Fruit fly (Drosophila melanogaster) whole organism, embryonic: ENCODE measurements around the gene Acn.

Experiments
- CG10267 ChIP-seq: fragments of 200-800 bp; sonication (Bioruptor generic); optimal IDR thresholded peaks from 2 replicates; lab custom pipeline; 2018; ENCODE audit warnings: missing biosample characterization, mild to moderate bottlenecking, missing genetic modification characterization, moderate library complexity
- CG10462 ChIP-seq: fragments of 200-800 bp; sonication (Bioruptor generic); optimal IDR thresholded peaks from 2 replicates; lab custom pipeline; 2016; ENCODE audit warnings: missing biosample characterization, missing genetic modification characterization
- CG11504 ChIP-seq: fragments of 200-800 bp; sonication (Bioruptor generic); optimal IDR thresholded peaks from 3 replicates; lab custom pipeline; 2019; ENCODE audit warnings: missing biosample characterization, mild to moderate bottlenecking, missing genetic modification characterization, moderate library complexity
- CG12942 ChIP-seq: fragments of 200-800 bp; sonication (Bioruptor generic); optimal IDR thresholded peaks from 3 replicates; lab custom pipeline; 2016; ENCODE audit warnings: missing biosample characterization, missing genetic modification characterization
- CG13123 ChIP-seq: fragments of 200-800 bp; sonication (Bioruptor generic); optimal IDR thresholded peaks from 2 replicates; lab custom pipeline; 2016; ENCODE audit warnings: missing biosample characterization, missing genetic modification characterization
- CG13287 ChIP-seq: fragments of 200-800 bp; sonication (Bioruptor generic); IDR thresholded peaks from 2 replicates; pipeline ENCODE4 v1.3.6; 2022; ENCODE audit warnings: missing biosample characterization, missing genetic modification characterization; ENCODE audit not compliant: partially characterized antibody
- CG13624 ChIP-seq: fragments of 200-800 bp; sonication (Bioruptor generic); optimal IDR thresholded peaks from 2 replicates; lab custom pipeline; 2016; ENCODE audit warnings: missing biosample characterization, missing genetic modification characterization
- CG14050 ChIP-seq: fragments of 200-800 bp; sonication (Bioruptor generic); IDR thresholded peaks from 3 replicates; pipeline ENCODE4 v1.3.6; 2022; ENCODE audit warnings: missing biosample characterization, missing genetic modification characterization
- CG15011 ChIP-seq: fragments of 200-800 bp; sonication (Bioruptor generic); optimal IDR thresholded peaks from 3 replicates; lab custom pipeline; 2018; ENCODE audit warnings: missing biosample characterization, mild to moderate bottlenecking, missing genetic modification characterization
- CG17612 ChIP-seq: fragments of 200-800 bp; sonication (Bioruptor generic); IDR thresholded peaks from 2 replicates; pipeline ENCODE4 v1.3.6; 2022; ENCODE audit warnings: missing biosample characterization, missing genetic modification characterization
- CG17802 ChIP-seq: fragments of 200-800 bp; sonication (Bioruptor generic); optimal IDR thresholded peaks from 2 replicates; lab custom pipeline; 2018; ENCODE audit warnings: missing biosample characterization, mild to moderate bottlenecking, missing genetic modification characterization, moderate library complexity
- CG2889 ChIP-seq: fragments of 200-800 bp; sonication (Bioruptor generic); IDR thresholded peaks from 3 replicates; pipeline ENCODE4 v1.3.6; 2022; ENCODE audit warnings: missing biosample characterization, missing genetic modification characterization
- CG43689 ChIP-seq: fragments of 200-800 bp; sonication (Bioruptor generic); IDR thresholded peaks from 2 replicates; pipeline ENCODE4 v1.3.6; 2022; ENCODE audit warnings: missing biosample characterization, missing genetic modification characterization
- CG5245 ChIP-seq: fragments of 200-800 bp; sonication (Bioruptor generic); optimal IDR thresholded peaks from 3 replicates; lab custom pipeline; 2016; ENCODE audit warnings: missing biosample characterization, missing genetic modification characterization
- CG6689 ChIP-seq: fragments of 200-800 bp; sonication (Bioruptor generic); IDR thresholded peaks from 2 replicates; pipeline ENCODE4 v1.3.6; 2022; ENCODE audit warnings: missing biosample characterization, missing genetic modification characterization
- CG7372 ChIP-seq: fragments of 200-800 bp; sonication (Bioruptor generic); IDR thresholded peaks from 2 replicates; pipeline ENCODE4 v1.3.6; 2022; ENCODE audit warnings: missing biosample characterization, missing genetic modification characterization
- CG8281 ChIP-seq: fragments of 200-800 bp; sonication (Bioruptor generic); optimal IDR thresholded peaks from 2 replicates; lab custom pipeline; 2018; ENCODE audit warnings: missing biosample characterization, mild to moderate bottlenecking, missing genetic modification characterization, moderate library complexity
- CG8290 ChIP-seq, 3 experiments: fragments of 200-800 bp; sonication (Bioruptor generic); optimal IDR thresholded peaks; 2 replicates each; lab custom pipeline; 2016 to 2019; ENCODE audit warnings: missing biosample characterization in 3 of 3, missing genetic modification characterization in 3 of 3, mild to moderate bottlenecking in 2 of 3, moderate library complexity in 1 of 3
- CG8359 ChIP-seq: fragments of 200-800 bp; sonication (Bioruptor generic); optimal IDR thresholded peaks from 2 replicates; lab custom pipeline; 2017; ENCODE audit warnings: missing biosample characterization, mild to moderate bottlenecking, missing genetic modification characterization, borderline replicate concordance
- CkIIα-i1 ChIP-seq: fragments of 200-800 bp; sonication (Bioruptor generic); IDR thresholded peaks from 2 replicates; pipeline ENCODE4 v1.3.6; 2022; ENCODE audit warnings: missing biosample characterization, missing genetic modification characterization
- Dip2 ChIP-seq: fragments of 200-800 bp; sonication (Bioruptor generic); IDR thresholded peaks from 2 replicates; pipeline ENCODE4 v1.3.6; 2022; ENCODE audit warnings: missing biosample characterization, missing genetic modification characterization
- Hr3 ChIP-seq: fragments of 200-800 bp; sonication (Bioruptor generic); optimal IDR thresholded peaks from 3 replicates; lab custom pipeline; 2016; ENCODE audit warnings: missing biosample characterization, missing genetic modification characterization
- Hr39 ChIP-seq: fragments of >200 bp; optimal IDR thresholded peaks from 2 replicates; lab custom pipeline; 2017
- Hr51 ChIP-seq, 2 experiments: fragments of 200-800 bp; sonication (Bioruptor generic); optimal IDR thresholded peaks; 2 replicates in 1 of 2; 3 replicates in 1 of 2; lab custom pipeline; 2016 to 2018; ENCODE audit warnings: missing biosample characterization in 2 of 2, missing genetic modification characterization in 2 of 2, mild to moderate bottlenecking in 1 of 2, moderate library complexity in 1 of 2
- MESR4 ChIP-seq: fragments of 200-800 bp; sonication (Bioruptor generic); optimal IDR thresholded peaks from 2 replicates; lab custom pipeline; 2018; ENCODE audit warnings: missing biosample characterization, mild to moderate bottlenecking, missing genetic modification characterization, moderate library complexity
- MTF-1 ChIP-seq: fragments of 200-800 bp; sonication (Bioruptor generic); optimal IDR thresholded peaks from 2 replicates; lab custom pipeline; 2018; ENCODE audit warnings: missing biosample characterization, mild to moderate bottlenecking, missing genetic modification characterization, borderline replicate concordance
- Med ChIP-seq: fragments of 200-800 bp; sonication (Bioruptor generic); peaks from one replicate; lab custom pipeline; 2016; ENCODE audit warnings: missing biosample characterization, missing genetic modification characterization, mild to moderate bottlenecking, inconsistent platforms, moderate library complexity
- Meics ChIP-seq: fragments of 200-800 bp; sonication (Bioruptor generic); optimal IDR thresholded peaks from 2 replicates; lab custom pipeline; 2017; ENCODE audit warnings: missing biosample characterization, mild to moderate bottlenecking, missing genetic modification characterization
- NC2α ChIP-seq: fragments of 200-800 bp; sonication (Bioruptor generic); optimal IDR thresholded peaks from 2 replicates; lab custom pipeline; 2016; ENCODE audit warnings: missing biosample characterization, missing genetic modification characterization
- bigmax ChIP-seq: fragments of 200-800 bp; sonication (Bioruptor generic); optimal IDR thresholded peaks from 2 replicates; lab custom pipeline; 2018; ENCODE audit warnings: missing biosample characterization, mild to moderate bottlenecking, missing genetic modification characterization
- bowl ChIP-seq: fragments of 200-800 bp; sonication (Bioruptor generic); IDR thresholded peaks from 2 replicates; pipeline ENCODE4 v1.3.6; 2022; ENCODE audit warnings: missing biosample characterization, missing genetic modification characterization
- ci ChIP-seq: fragments of 200-800 bp; sonication (Bioruptor generic); IDR thresholded peaks from 3 replicates; pipeline ENCODE4 v1.3.6; 2022; ENCODE audit warnings: missing biosample characterization, missing genetic modification characterization
- danr ChIP-seq: fragments of 200-800 bp; sonication (Bioruptor generic); IDR thresholded peaks from 2 replicates; pipeline ENCODE4 v1.3.6; 2022; ENCODE audit warnings: missing biosample characterization, missing genetic modification characterization
- dati ChIP-seq: fragments of 200-800 bp; sonication (Bioruptor generic); IDR thresholded peaks from 2 replicates; pipeline ENCODE4 v1.3.6; 2022; ENCODE audit warnings: missing biosample characterization, missing genetic modification characterization
- exex ChIP-seq: fragments of 200-800 bp; sonication (Bioruptor generic); optimal IDR thresholded peaks from 4 replicates; lab custom pipeline; 2018; ENCODE audit warnings: missing biosample characterization, mild to moderate bottlenecking, missing genetic modification characterization, moderate library complexity
- fu2 ChIP-seq: fragments of 200-800 bp; sonication (Bioruptor generic); optimal IDR thresholded peaks from 2 replicates; lab custom pipeline; 2016; ENCODE audit warnings: missing biosample characterization, missing genetic modification characterization
- gce ChIP-seq: fragments of 200-800 bp; sonication (Bioruptor generic); IDR thresholded peaks from 3 replicates; pipeline ENCODE4 v1.3.6; 2022; ENCODE audit warnings: missing biosample characterization, missing genetic modification characterization
- gsb ChIP-seq: fragments of 200-800 bp; sonication (Bioruptor generic); IDR thresholded peaks from 2 replicates; pipeline ENCODE4 v1.3.6; 2022; ENCODE audit warnings: missing biosample characterization, missing genetic modification characterization
- hb ChIP-seq: fragments of 200-800 bp; sonication (Bioruptor generic); IDR thresholded peaks from 3 replicates; pipeline ENCODE4 v1.3.6; 2022; ENCODE audit warnings: missing biosample characterization, missing genetic modification characterization; ENCODE audit not compliant: partially characterized antibody
- jigr1 ChIP-seq: fragments of 200-800 bp; sonication (Bioruptor generic); IDR thresholded peaks from 3 replicates; pipeline ENCODE4 v1.3.6; 2022; ENCODE audit warnings: missing biosample characterization, missing genetic modification characterization
- jumu ChIP-seq: fragments of 200-800 bp; sonication (Bioruptor generic); optimal IDR thresholded peaks from 3 replicates; lab custom pipeline; 2016; ENCODE audit warnings: missing biosample characterization, missing genetic modification characterization
- lmd ChIP-seq: fragments of 200-800 bp; sonication (Bioruptor generic); IDR thresholded peaks from 2 replicates; pipeline ENCODE4 v1.3.6; 2022; ENCODE audit warnings: missing biosample characterization, missing genetic modification characterization
- mirr ChIP-seq: fragments of 200-800 bp; sonication (Bioruptor generic); optimal IDR thresholded peaks from 3 replicates; lab custom pipeline; 2018; ENCODE audit warnings: missing biosample characterization, mild to moderate bottlenecking, missing genetic modification characterization
- pan ChIP-seq, 4 experiments: fragments of >200 bp in 3 of 4; fragments of 200-800 bp in 1 of 4; sonication (Bioruptor generic) in 1 of 4; optimal IDR thresholded peaks in 3 of 4; IDR thresholded peaks in 1 of 4; 2 replicates each; pipeline versions ENCODE4 v1.3.6 to Lab custom; 2017 to 2022; ENCODE audit warnings: missing biosample characterization in 2 of 4, missing genetic modification characterization in 2 of 4, mixed read lengths in 1 of 4
- pita ChIP-seq: fragments of 200-800 bp; sonication (Bioruptor generic); optimal IDR thresholded peaks from 2 replicates; lab custom pipeline; 2017; ENCODE audit warnings: missing biosample characterization, mild to moderate bottlenecking, missing genetic modification characterization
- psq ChIP-seq: fragments of 200-800 bp; sonication (Bioruptor generic); optimal IDR thresholded peaks from 2 replicates; lab custom pipeline; 2017; ENCODE audit warnings: missing biosample characterization, missing genetic modification characterization
- sima ChIP-seq: fragments of 200-800 bp; sonication (Bioruptor generic); optimal IDR thresholded peaks from 2 replicates; lab custom pipeline; 2016; ENCODE audit warnings: missing biosample characterization, missing genetic modification characterization
- ssp ChIP-seq: fragments of 200-800 bp; sonication (Bioruptor generic); IDR thresholded peaks from 2 replicates; pipeline ENCODE4 v1.3.6; 2022; ENCODE audit warnings: missing biosample characterization, missing genetic modification characterization
- tup ChIP-seq: fragments of 200-800 bp; sonication (Bioruptor generic); optimal IDR thresholded peaks from 2 replicates; lab custom pipeline; 2016; ENCODE audit warnings: missing biosample characterization, mild to moderate bottlenecking, missing genetic modification characterization, moderate library complexity
- wdn ChIP-seq: fragments of 200-800 bp; sonication (Bioruptor generic); IDR thresholded peaks from 2 replicates; pipeline ENCODE4 v1.3.6; 2022; ENCODE audit warnings: missing biosample characterization, missing genetic modification characterization
- z ChIP-seq: fragments of 200-800 bp; sonication (Bioruptor generic); IDR thresholded peaks from 3 replicates; pipeline ENCODE4 v1.3.6; 2022; ENCODE audit warnings: missing biosample characterization, missing genetic modification characterization

Acn gene

dm6 chr2L:19058916-19059315 lies 13.8 kb downstream of the Acn start, which contains the start of gene Phlpp (continued):
- TF ChIP-seq sima: no peak
- no peak for TF ChIP-seq danr (GFP tag; lab: Robert Waterston, UW)
- no peak for TF ChIP-seq CG43689 (GFP tag; lab: Robert Waterston, UW)
- peak; percentile 33 for TF ChIP-seq CG8359
- TF ChIP-seq Hr39 (lab: Kevin White, UChicago): no peak
- no peak for TF ChIP-seq wdn (GFP tag; lab: Robert Waterston, UW)
- no peak for TF ChIP-seq CG13624
- TF ChIP-seq dati (GFP tag; lab: Robert Waterston, UW): 0 out of 2 replicates have a peak, but pooled peaks have one; percentile 27
- TF ChIP-seq MTF-1 (GFP tag; lab: Kevin White, UChicago): peak; percentile 3
- TF ChIP-seq Hr51 (GFP tag; optimal IDR thresholded peaks at IDR 0.05; lab: Kevin White, UChicago): peak; percentile 13 to 69
- TF ChIP-seq MESR4 (GFP tag; lab: Kevin White, UChicago): no peak
- TF ChIP-seq CG17802 (tag; lab: Kevin White, UChicago): peak; percentile 14
- TF ChIP-seq CG7372 (GFP tag; lab: Robert Waterston, UW): peak; percentile 49
- no peak for TF ChIP-seq CG2889 (GFP tag; lab: Robert Waterston, UW)
- TF ChIP-seq CG5245 (GFP tag; lab: Kevin White, UChicago): no peak
- peak; percentile 77 for TF ChIP-seq CG10267
- no peak for TF ChIP-seq psq (GFP tag; lab: Kevin White, UChicago)
- peak; percentile 14 for TF ChIP-seq CG8290 (GFP tag; optimal IDR thresholded peaks at IDR 0.05; lab: Kevin White, UChicago)
- TF ChIP-seq CG8290 (tag; optimal IDR thresholded peaks at IDR 0.05; lab: Kevin White, UChicago): no peak
- TF ChIP-seq CG12942 (GFP tag; lab: Kevin White, UChicago): no peak
- no peak for TF ChIP-seq tup (GFP tag; lab: Kevin White, UChicago)
- no peak for TF ChIP-seq pan (optimal IDR thresholded peaks at IDR 0.05; lab: Kevin White, UChicago)
- peak in 1 of 2 experiments; percentile 58 for TF ChIP-seq pan (GFP tag; optimal IDR thresholded peaks at IDR 0.05 in 1 of 2, IDR thresholded peaks at IDR 0.05 in 1 of 2)
- TF ChIP-seq Hr3 (GFP tag; lab: Kevin White, UChicago): peak; percentile 4
- TF ChIP-seq ci: peak; percentile 40; the same call in 1 of the 3 replicates
- peak; percentile 39 for TF ChIP-seq jumu (GFP tag; lab: Kevin White, UChicago)
- TF ChIP-seq CG13123 (GFP tag; lab: Kevin White, UChicago): no peak
- TF ChIP-seq fu2 (GFP tag; lab: Kevin White, UChicago): no peak
- TF ChIP-seq NC2α (GFP tag; lab: Kevin White, UChicago): peak; percentile 24
- peak; percentile 77 for TF ChIP-seq CG11504
- TF ChIP-seq CG15011: no peak
- TF ChIP-seq jigr1 (GFP tag; lab: Robert Waterston, UW): no peak
- TF ChIP-seq bowl (GFP tag; lab: Robert Waterston, UW): no peak
- no peak for TF ChIP-seq mirr (GFP tag; lab: Kevin White, UChicago)
- peak; percentile 73; the same call in 2 of the 3 replicates for TF ChIP-seq gce
- no peak for TF ChIP-seq exex (tag; lab: Kevin White, UChicago)
- TF ChIP-seq CkIIα-i1 (GFP tag; lab: Robert Waterston, UW): no peak
- TF ChIP-seq z (GFP tag; lab: Robert Waterston, UW): peak; percentile 57; the same call in 1 of the 3 replicates
- TF ChIP-seq ssp (GFP tag; lab: Robert Waterston, UW): peak; percentile 45
- TF ChIP-seq CG10462 (GFP tag; lab: Kevin White, UChicago): peak; percentile 7
- no peak for TF ChIP-seq gsb (GFP tag; lab: Robert Waterston, UW)
- no peak for TF ChIP-seq CG8281 (tag; lab: Kevin White, UChicago)
- TF ChIP-seq bigmax (GFP tag; lab: Kevin White, UChicago): no peak
- TF ChIP-seq CG17612 (GFP tag; lab: Robert Waterston, UW): no peak
- TF ChIP-seq Med: peak; percentile 60
- TF ChIP-seq CG6689: peak; percentile 72
- TF ChIP-seq CG13287 (GFP tag; lab: Robert Waterston, UW): no peak
- TF ChIP-seq pita (GFP tag; lab: Kevin White, UChicago): no peak
- TF ChIP-seq Meics (GFP tag; lab: Kevin White, UChicago): no peak
- TF ChIP-seq CG14050 (GFP tag; lab: Robert Waterston, UW): no peak
- TF ChIP-seq Dip2 (GFP tag; lab: Robert Waterston, UW): no peak
- no peak for TF ChIP-seq hb (GFP tag; lab: Robert Waterston, UW)
- TF ChIP-seq lmd (GFP tag; lab: Robert Waterston, UW): peak; percentile 19; the same call in 1 of the 2 replicates
